Worm (Caenorhabditis elegans) whole organism, early embryonic: ENCODE data around the gene tbx-43.

Source experiments
- B0310.2 ChIP-seq: sonication (generic microtip); optimal IDR thresholded peaks from 2 replicates; lab custom pipeline; 2016; ENCODE audit warnings: mild to moderate bottlenecking, missing genetic modification characterization, missing compliant biosample characterization
- F13C5.2 ChIP-seq: sonication (generic microtip); optimal IDR thresholded peaks from 2 replicates; lab custom pipeline; 2017; ENCODE audit warnings: mild to moderate bottlenecking, missing genetic modification characterization, inconsistent platforms, missing compliant biosample characterization
- ama-1 ChIP-seq: fragments of 150-350 bp; optimal IDR thresholded peaks from 2 replicates; lab custom pipeline; 2014
- ceh-13 ChIP-seq: fragments of 200-800 bp; sonication (Bioruptor generic); optimal IDR thresholded peaks from 2 replicates; lab custom pipeline; 2018; ENCODE audit warnings: mild to moderate bottlenecking, missing genetic modification characterization, missing compliant biosample characterization
- ceh-36 ChIP-seq: sonication (generic microtip); optimal IDR thresholded peaks from 2 replicates; lab custom pipeline; 2016; ENCODE audit warnings: missing genetic modification characterization, inconsistent platforms, missing compliant biosample characterization
- ets-7 ChIP-seq: sonication (generic microtip); optimal IDR thresholded peaks from 2 replicates; lab custom pipeline; 2016; ENCODE audit warnings: missing genotype, missing genetic modification characterization, missing compliant biosample characterization
- flt-1 ChIP-seq: fragments of 200-800 bp; sonication (Bioruptor generic); IDR thresholded peaks from 2 replicates; pipeline ENCODE4 v1.3.6; 2022; ENCODE audit warnings: missing genetic modification characterization, missing compliant biosample characterization
- hmg-4 ChIP-seq: fragments of 200-800 bp; sonication (Bioruptor generic); optimal IDR thresholded peaks from 2 replicates; lab custom pipeline; 2018; ENCODE audit warnings: mild to moderate bottlenecking, missing genetic modification characterization, missing compliant biosample characterization
- pes-1 ChIP-seq: fragments of 200-800 bp; sonication (Bioruptor generic); IDR thresholded peaks from 2 replicates; pipeline ENCODE4 v1.3.6; 2022; ENCODE audit warnings: missing genetic modification reagents, missing genetic modification characterization, missing compliant biosample characterization
- sea-1 ChIP-seq: fragments of 200-800 bp; sonication (Bioruptor generic); conservative IDR thresholded peaks from 2 replicates; pipeline ENCODE4 v1.3.6; 2022; ENCODE audit warnings: missing genetic modification characterization, missing compliant biosample characterization
- tbx-37 ChIP-seq: fragments of 200-800 bp; sonication (Bioruptor generic); conservative IDR thresholded peaks from 2 replicates; pipeline ENCODE4 v1.3.6; 2022; ENCODE audit warnings: missing genetic modification reagents, missing genetic modification characterization, missing compliant biosample characterization
- tra-4 ChIP-seq: sonication (generic microtip); optimal IDR thresholded peaks from 2 replicates; lab custom pipeline; 2017; ENCODE audit warnings: missing genetic modification characterization, missing compliant biosample characterization

DNA sequence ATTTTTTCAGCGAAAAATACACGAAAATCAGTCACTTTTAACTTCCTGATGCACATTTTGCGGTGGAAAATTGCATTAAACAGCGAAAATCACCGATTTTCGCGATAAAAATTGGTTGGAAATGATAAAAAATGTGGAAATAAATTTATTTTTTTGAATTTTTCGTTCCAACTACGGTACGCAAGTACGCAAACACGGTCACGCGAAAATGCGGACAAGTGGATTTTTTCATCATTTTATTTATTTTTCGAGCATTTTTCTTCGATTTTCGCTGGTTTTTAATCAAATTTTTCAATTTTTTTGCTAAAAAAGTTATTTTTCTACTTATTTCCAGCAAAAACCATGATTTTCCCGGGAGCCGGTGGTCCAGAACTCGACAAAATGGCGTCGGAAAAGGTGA lies 7.6 kb upstream of the tbx-43 start, which contains the start of gene Y39A3CL.3:
- TF ChIP-seq ama-1 (lab: Kevin White, UChicago) (no peak), F13C5.2 (tag; lab: Kevin White, UChicago) (peak; percentile 46), ceh-13 (GFP tag; lab: Kevin White, UChicago) (no peak), flt-1 (no peak), sea-1 (GFP tag; lab: Robert Waterston, UW) (no peak), pes-1 (GFP tag; lab: Robert Waterston, UW) (no peak), B0310.2 (no peak), tbx-37 (GFP tag; lab: Robert Waterston, UW) (no peak), hmg-4 (no peak), ets-7 (tag; lab: Kevin White, UChicago) (no peak), ceh-36 (no peak), tra-4 (tag; lab: Kevin White, UChicago) (no peak)
